Worm (Caenorhabditis elegans): Measurements from ENCODE around the gene C50E3.6.

The C50E3.6 gene

ce11 chrV:7548499-7548898, 41.9 kb downstream of the C50E3.6 start (continued):
- TF ChIP-seq ceh-58 (GFP tag; IDR thresholded peaks at IDR 0.05) (peak; percentile 81; the same call in 1 of the 2 replicates), madf-3 (GFP tag; IDR thresholded peaks at IDR 0.05) (peak; percentile 63; the same call in 1 of the 2 replicates), ekl-4 (GFP tag; IDR thresholded peaks at IDR 0.05) (peak; percentile 83; the same call in 1 of the 2 replicates), madf-8 (GFP tag; conservative IDR thresholded peaks at IDR 0.05) (peak; percentile 43), mcd-1 (GFP tag; IDR thresholded peaks at IDR 0.05) (peak; percentile 67), ztf-22 (GFP tag; optimal IDR thresholded peaks at IDR 0.05) (peak; percentile 10), nhr-120 (GFP tag; IDR thresholded peaks at IDR 0.05) (peak; percentile 72; the same call in 1 of the 2 replicates), cebp-2 (GFP tag; IDR thresholded peaks at IDR 0.05) (0 out of 2 replicates have a peak, but pooled peaks have one; percentile 71), hmg-20 (GFP tag; IDR thresholded peaks at IDR 0.05) (peak; percentile 36; the same call in 1 of the 2 replicates), B0019.2 (GFP tag; conservative IDR thresholded peaks at IDR 0.05) (peak; percentile 53; the same call in 1 of the 2 replicates), attf-6 (GFP tag; IDR thresholded peaks at IDR 0.05) (peak; percentile 49), athp-1 (tag; optimal IDR thresholded peaks at IDR 0.05) (peak; percentile 47), mxl-1 (tag; optimal IDR thresholded peaks at IDR 0.05) (peak; percentile 47), aptf-3 (GFP tag; IDR thresholded peaks at IDR 0.05) (peak; percentile 93), hsf-1 (GFP tag; IDR thresholded peaks at IDR 0.05) (peak; percentile 87), nhr-90 (tag; optimal IDR thresholded peaks at IDR 0.05) (peak; percentile 58)

ce11 chrV:7548017-7548416, 42.3 kb downstream of the C50E3.6 start:
- TF ChIP-seq nhr-80 (tag; optimal IDR thresholded peaks at IDR 0.05) (peak; percentile 21), snpc-1.1 (tag; optimal IDR thresholded peaks at IDR 0.05; ENCODE audit: insufficient read depth) (no peak), ekl-4 (GFP tag; IDR thresholded peaks at IDR 0.05) (no peak)

ce11 chrV:7547479-7547878, 42.9 kb downstream of the C50E3.6 start, which contains the start of gene ftn-1:
Gene ftn-1 (minus strand): TSS chrV:7547579.
- TF ChIP-seq nhr-179 (tag; optimal IDR thresholded peaks at IDR 0.05) (no peak), ets-4 (GFP tag; optimal IDR thresholded peaks at IDR 0.05) (no peak), attf-5 (GFP tag; optimal IDR thresholded peaks at IDR 0.05) (no peak), lsl-1 (GFP tag; optimal IDR thresholded peaks at IDR 0.05) (no peak), F33H1.4 (GFP tag; IDR thresholded peaks at IDR 0.05) (no peak), tlf-1 (GFP tag; optimal IDR thresholded peaks at IDR 0.05) (no peak), lir-1 (GFP tag; conservative IDR thresholded peaks at IDR 0.05) (no peak), nhr-80 (tag; optimal IDR thresholded peaks at IDR 0.05) (no peak), madf-8 (GFP tag; conservative IDR thresholded peaks at IDR 0.05) (no peak), rcor-1 (GFP tag; IDR thresholded peaks at IDR 0.05) (no peak)

ce11 chrV:7545187-7545586, 45.2 kb downstream of the C50E3.6 start, which contains the start of the genes C54F6.19 and nhx-3:
Gene C54F6.19 (plus strand): TSS chrV:7545487.
Gene nhx-3 (minus strand): TSS chrV:7545523.
- no peak for TF ChIP-seq lin-26 (GFP tag; IDR thresholded peaks at IDR 0.05)
- TF ChIP-seq F57C9.4 (tag; optimal IDR thresholded peaks at IDR 0.05), result no peak
- TF ChIP-seq hsf-1 (GFP tag; IDR thresholded peaks at IDR 0.05), result no peak
- TF ChIP-seq C17E4.6 (GFP tag; IDR thresholded peaks at IDR 0.05), result no peak
- no peak for TF ChIP-seq ceh-91 (GFP tag; IDR thresholded peaks at IDR 0.05)
- TF ChIP-seq lin-40 (tag; optimal IDR thresholded peaks at IDR 0.05), result no peak
- TF ChIP-seq ztf-26 (tag; optimal IDR thresholded peaks at IDR 0.05), result no peak
- TF ChIP-seq madf-3 (GFP tag; IDR thresholded peaks at IDR 0.05), result no peak
- TF ChIP-seq aptf-2 (GFP tag; conservative IDR thresholded peaks at IDR 0.05), result no peak
- no peak for TF ChIP-seq egl-18 (GFP tag; IDR thresholded peaks at IDR 0.05)
- no peak for TF ChIP-seq pha-4 (tag; optimal IDR thresholded peaks at IDR 0.05)
- no peak for TF ChIP-seq gei-17 (GFP tag; optimal IDR thresholded peaks at IDR 0.05)
- no peak for TF ChIP-seq ekl-4 (GFP tag; IDR thresholded peaks at IDR 0.05)
- TF ChIP-seq bed-1 (GFP tag; IDR thresholded peaks at IDR 0.05), result no peak
- no peak for TF ChIP-seq B0035.1 (tag; optimal IDR thresholded peaks at IDR 0.05)

All from whole organism, young adult.